Fruit fly (Drosophila melanogaster) whole organism, embryonic: ENCODE data around the gene CG31463.

ENCODE experiments used
- Abd-B ChIP-seq: fragments of 200-800 bp; sonication (Bioruptor generic); optimal IDR thresholded peaks from 2 replicates; lab custom pipeline; 2018; ENCODE audit warnings: missing biosample characterization, mild to moderate bottlenecking, missing genetic modification characterization, moderate library complexity
- C15 ChIP-seq: fragments of 200-800 bp; sonication (Bioruptor generic); IDR thresholded peaks from 3 replicates; pipeline ENCODE4 v1.3.6; 2022; ENCODE audit warnings: missing biosample characterization, missing genetic modification characterization
- CG10366 ChIP-seq: fragments of 200-800 bp; sonication (Bioruptor generic); IDR thresholded peaks from 2 replicates; pipeline ENCODE4 v1.3.6; 2022; ENCODE audit warnings: missing biosample characterization, missing genetic modification characterization
- CG10979 ChIP-seq: fragments of 200-800 bp; sonication (Bioruptor generic); optimal IDR thresholded peaks from 2 replicates; lab custom pipeline; 2018; ENCODE audit warnings: missing biosample characterization, mild to moderate bottlenecking, missing genetic modification characterization, moderate library complexity
- CG11456 ChIP-seq: fragments of 200-800 bp; sonication (Bioruptor generic); IDR thresholded peaks from 3 replicates; pipeline ENCODE4 v1.3.6; 2022; ENCODE audit warnings: missing biosample characterization, missing genetic modification characterization
- CG12071 ChIP-seq: fragments of 200-800 bp; sonication (Bioruptor generic); optimal IDR thresholded peaks from 3 replicates; lab custom pipeline; 2018; ENCODE audit warnings: missing biosample characterization, mild to moderate bottlenecking, missing genetic modification characterization
- CG12155 ChIP-seq: fragments of 200-800 bp; sonication (Bioruptor generic); optimal IDR thresholded peaks from 3 replicates; lab custom pipeline; 2016; ENCODE audit warnings: missing biosample characterization, missing genetic modification characterization
- CG12391 ChIP-seq: fragments of 200-800 bp; sonication (Bioruptor generic); optimal IDR thresholded peaks from 3 replicates; lab custom pipeline; 2018; ENCODE audit warnings: missing biosample characterization, mild to moderate bottlenecking, missing genetic modification characterization, moderate library complexity
- CG15479 ChIP-seq: fragments of 200-800 bp; sonication (Bioruptor generic); optimal IDR thresholded peaks from 3 replicates; lab custom pipeline; 2019; ENCODE audit warnings: missing biosample characterization, mild to moderate bottlenecking, missing genetic modification characterization, moderate library complexity
- CG31224 ChIP-seq: fragments of 200-800 bp; sonication (Bioruptor generic); IDR thresholded peaks from 2 replicates; pipeline ENCODE4 v1.3.6; 2022; ENCODE audit warnings: missing biosample characterization, missing genetic modification characterization
- CG32772 ChIP-seq: fragments of 200-800 bp; sonication (Bioruptor generic); IDR thresholded peaks from 2 replicates; pipeline ENCODE4 v1.3.6; 2022; ENCODE audit warnings: missing biosample characterization, missing genetic modification characterization
- CG4328 ChIP-seq: fragments of 200-800 bp; sonication (Bioruptor generic); optimal IDR thresholded peaks from 3 replicates; lab custom pipeline; 2017; ENCODE audit warnings: missing biosample characterization, missing genetic modification reagents, missing genetic modification characterization
- CG4424 ChIP-seq: fragments of 200-800 bp; sonication (Bioruptor generic); optimal IDR thresholded peaks from 3 replicates; lab custom pipeline; 2016; ENCODE audit warnings: missing biosample characterization, missing genetic modification characterization
- CG6272 ChIP-seq: fragments of 200-800 bp; sonication (Bioruptor generic); IDR thresholded peaks from 2 replicates; pipeline ENCODE4 v1.3.6; 2022; ENCODE audit warnings: missing biosample characterization, missing genetic modification characterization
- CG7745 ChIP-seq: fragments of 200-800 bp; sonication (Bioruptor generic); optimal IDR thresholded peaks from 2 replicates; lab custom pipeline; 2018; ENCODE audit warnings: missing biosample characterization, mild to moderate bottlenecking, missing genetic modification characterization, moderate library complexity
- CG7963 ChIP-seq: fragments of 200-800 bp; sonication (Bioruptor generic); IDR thresholded peaks from 3 replicates; pipeline ENCODE4 v1.3.6; 2022; ENCODE audit warnings: missing biosample characterization, missing genetic modification characterization; ENCODE audit not compliant: partially characterized antibody
- CG8089 ChIP-seq: fragments of 200-800 bp; sonication (Bioruptor generic); optimal IDR thresholded peaks from 3 replicates; lab custom pipeline; 2016; ENCODE audit warnings: missing biosample characterization, missing genetic modification characterization
- CG9817 ChIP-seq: fragments of 200-800 bp; sonication (Bioruptor generic); optimal IDR thresholded peaks from 2 replicates; lab custom pipeline; 2018; ENCODE audit warnings: missing biosample characterization, mild to moderate bottlenecking, missing genetic modification characterization, moderate library complexity
- CHES-1-like ChIP-seq: fragments of 200-800 bp; sonication (Bioruptor generic); optimal IDR thresholded peaks from 2 replicates; lab custom pipeline; 2016; ENCODE audit warnings: missing biosample characterization, missing genetic modification characterization
- CTCF ChIP-seq: fragments of 200-800 bp; sonication (Bioruptor generic); optimal IDR thresholded peaks from 2 replicates; lab custom pipeline; 2017; ENCODE audit warnings: missing biosample characterization, mild to moderate bottlenecking, missing genetic modification characterization, moderate library complexity
- Camta ChIP-seq: fragments of 200-800 bp; sonication (Bioruptor generic); optimal IDR thresholded peaks from 2 replicates; lab custom pipeline; 2016; ENCODE audit warnings: missing biosample characterization, missing genetic modification characterization
- Dp ChIP-seq: fragments of 200-800 bp; sonication (Bioruptor generic); optimal IDR thresholded peaks from 2 replicates; lab custom pipeline; 2018; ENCODE audit warnings: missing biosample characterization, mild to moderate bottlenecking, missing genetic modification characterization, moderate library complexity
- GATAe ChIP-seq: fragments of 200-800 bp; sonication (Bioruptor generic); conservative IDR thresholded peaks from 2 replicates; pipeline ENCODE4 v1.3.6; 2022; ENCODE audit warnings: missing biosample characterization, missing genetic modification characterization
- H2.0 ChIP-seq: fragments of 200-800 bp; sonication (Bioruptor generic); IDR thresholded peaks from 2 replicates; pipeline ENCODE4 v1.3.6; 2022; ENCODE audit warnings: missing biosample characterization, missing genetic modification characterization
- HLH3B ChIP-seq: fragments of 200-800 bp; sonication (Bioruptor generic); IDR thresholded peaks from 2 replicates; pipeline ENCODE4 v1.3.6; 2022; ENCODE audit warnings: missing biosample characterization, missing genetic modification characterization
- Hmr ChIP-seq: fragments of 200-800 bp; sonication (Bioruptor generic); optimal IDR thresholded peaks from 3 replicates; lab custom pipeline; 2017; ENCODE audit warnings: mild to moderate bottlenecking, missing biosample characterization, missing genetic modification reagents, missing genetic modification characterization
- Hr39 ChIP-seq: fragments of >200 bp; optimal IDR thresholded peaks from 2 replicates; lab custom pipeline; 2017
- NC2β ChIP-seq: fragments of 200-800 bp; sonication (Bioruptor generic); optimal IDR thresholded peaks from 2 replicates; lab custom pipeline; 2016; ENCODE audit warnings: missing biosample characterization, missing genetic modification characterization
- Side ChIP-seq: fragments of 200-800 bp; sonication (Bioruptor generic); optimal IDR thresholded peaks from 2 replicates; lab custom pipeline; 2016; ENCODE audit warnings: missing biosample characterization, missing genetic modification characterization
- Sox102F ChIP-seq: fragments of 200-800 bp; sonication (Bioruptor generic); optimal IDR thresholded peaks from 2 replicates; lab custom pipeline; 2018; ENCODE audit warnings: missing biosample characterization, mild to moderate bottlenecking, missing genetic modification characterization, moderate library complexity
- ac ChIP-seq: fragments of 200-800 bp; sonication (Bioruptor generic); optimal IDR thresholded peaks from 3 replicates; lab custom pipeline; 2017; ENCODE audit warnings: missing biosample characterization, mild to moderate bottlenecking, missing genetic modification characterization
- ase ChIP-seq: fragments of 200-800 bp; sonication (Bioruptor generic); IDR thresholded peaks from 3 replicates; pipeline ENCODE4 v1.3.6; 2022; ENCODE audit warnings: missing biosample characterization, missing genetic modification characterization
- disco-r ChIP-seq: fragments of 200-800 bp; sonication (Bioruptor generic); optimal IDR thresholded peaks from 2 replicates; lab custom pipeline; 2016; ENCODE audit warnings: missing biosample characterization, missing genetic modification characterization
- en ChIP-seq: fragments of 200-800 bp; sonication (Bioruptor generic); optimal IDR thresholded peaks from 2 replicates; lab custom pipeline; 2016; ENCODE audit warnings: missing biosample characterization, missing genetic modification characterization
- exex ChIP-seq: fragments of 200-800 bp; sonication (Bioruptor generic); optimal IDR thresholded peaks from 4 replicates; lab custom pipeline; 2018; ENCODE audit warnings: missing biosample characterization, mild to moderate bottlenecking, missing genetic modification characterization, moderate library complexity
- fd102C ChIP-seq: fragments of 200-800 bp; sonication (Bioruptor generic); optimal IDR thresholded peaks from 2 replicates; lab custom pipeline; 2018; ENCODE audit warnings: missing biosample characterization, mild to moderate bottlenecking, missing genetic modification characterization, moderate library complexity
- fd3F ChIP-seq: fragments of 200-800 bp; sonication (Bioruptor generic); optimal IDR thresholded peaks from 2 replicates; lab custom pipeline; 2018; ENCODE audit warnings: missing biosample characterization, mild to moderate bottlenecking, missing genetic modification characterization, moderate library complexity
- hth ChIP-seq: fragments of >200 bp; optimal IDR thresholded peaks from 2 replicates; lab custom pipeline; 2017; ENCODE audit warnings: inconsistent platforms
- ken ChIP-seq: fragments of 200-800 bp; sonication (Bioruptor generic); IDR thresholded peaks from 3 replicates; pipeline ENCODE4 v1.3.6; 2022; ENCODE audit warnings: missing biosample characterization, missing genetic modification characterization
- mam ChIP-seq: fragments of 200-800 bp; sonication (Bioruptor generic); optimal IDR thresholded peaks from 3 replicates; lab custom pipeline; 2016; ENCODE audit warnings: missing biosample characterization, missing genetic modification characterization
- p53 ChIP-seq: fragments of 200-800 bp; sonication (Bioruptor generic); optimal IDR thresholded peaks from 2 replicates; lab custom pipeline; 2016; ENCODE audit warnings: missing biosample characterization, missing genetic modification characterization
- pb ChIP-seq: fragments of 200-800 bp; sonication (Bioruptor generic); optimal IDR thresholded peaks from 3 replicates; lab custom pipeline; 2016; ENCODE audit warnings: missing biosample characterization, missing genetic modification characterization
- scrt ChIP-seq: fragments of 200-800 bp; sonication (Bioruptor generic); optimal IDR thresholded peaks from 2 replicates; lab custom pipeline; 2018; ENCODE audit warnings: missing biosample characterization, mild to moderate bottlenecking, missing genetic modification characterization, moderate library complexity
- sim ChIP-seq: fragments of 200-800 bp; sonication (Bioruptor generic); IDR thresholded peaks from 2 replicates; pipeline ENCODE4 v1.3.6; 2022; ENCODE audit warnings: missing biosample characterization, missing genetic modification characterization
- sug ChIP-seq: fragments of 200-800 bp; optimal IDR thresholded peaks from 2 replicates; lab custom pipeline; 2019; ENCODE audit warnings: missing biosample characterization, mild to moderate bottlenecking, missing genetic modification characterization, moderate library complexity
- tap ChIP-seq: fragments of 200-800 bp; optimal IDR thresholded peaks from 3 replicates; lab custom pipeline; 2019; ENCODE audit warnings: missing biosample characterization, mild to moderate bottlenecking, missing genetic modification characterization, moderate library complexity
- ttk ChIP-seq: fragments of 200-800 bp; sonication (Bioruptor generic); IDR thresholded peaks from 2 replicates; pipeline ENCODE4 v2.1.2; 2022; ENCODE audit warnings: missing biosample characterization, missing genetic modification characterization
- unc-4 ChIP-seq: fragments of 200-800 bp; sonication (Bioruptor generic); IDR thresholded peaks from 2 replicates; pipeline ENCODE4 v1.3.6; 2022; ENCODE audit warnings: missing biosample characterization, missing genetic modification characterization; ENCODE audit not compliant: partially characterized antibody
- usp ChIP-seq: fragments of >200 bp; optimal IDR thresholded peaks from 2 replicates; lab custom pipeline; 2017; ENCODE audit warnings: missing biosample characterization, missing genetic modification characterization
- vvl ChIP-seq: fragments of 200-800 bp; sonication (Bioruptor generic); IDR thresholded peaks from 2 replicates; pipeline ENCODE4 v1.3.6; 2022; ENCODE audit warnings: missing biosample characterization, missing genetic modification characterization
- wor ChIP-seq: fragments of 200-800 bp; sonication (Bioruptor generic); IDR thresholded peaks from 2 replicates; pipeline ENCODE4 v1.3.6; 2022; ENCODE audit warnings: missing biosample characterization, missing genetic modification characterization

CG31463 gene

DNA sequence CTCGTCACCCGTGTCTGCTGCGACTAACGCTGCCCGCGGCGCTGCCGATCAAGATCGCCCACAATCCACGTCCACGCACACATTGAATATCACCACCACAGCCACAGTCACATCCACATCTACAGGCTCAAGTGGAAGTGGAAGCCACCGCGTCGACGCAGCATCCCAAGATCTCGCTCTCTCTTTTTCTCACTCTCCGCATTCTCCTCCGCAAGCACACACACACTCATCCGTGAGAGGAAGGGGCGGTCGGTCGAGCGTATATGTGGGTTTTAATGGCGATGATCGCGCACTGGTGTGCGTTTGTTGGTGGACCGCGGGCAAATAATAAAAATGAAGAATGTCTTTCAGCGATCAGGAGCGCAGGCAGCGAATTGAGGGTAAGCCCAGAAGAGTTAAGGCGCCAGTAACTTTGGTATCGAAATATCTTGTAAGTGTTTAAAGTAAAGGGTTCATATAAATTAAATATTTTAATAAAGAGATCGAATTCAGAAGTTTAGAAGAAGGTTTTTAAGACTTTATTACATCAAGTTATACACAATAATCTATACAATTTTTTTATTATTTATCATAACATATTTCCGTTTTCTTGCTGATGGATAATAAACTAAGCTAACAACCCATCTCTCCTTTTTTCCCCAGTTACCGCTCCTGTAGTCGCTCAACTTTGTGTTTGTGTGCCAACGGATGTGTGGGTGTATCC, 41.8 kb downstream of the CG31463 start, which contains the start of gene Poxm (continued):
- TF ChIP-seq CG7963 (GFP tag; lab: Robert Waterston, UW) (no peak), CG9817 (tag; lab: Kevin White, UChicago) (peak; percentile 87), CG12071 (peak; percentile 23), Hr39 (lab: Kevin White, UChicago) (no peak), CG15479 (GFP tag; lab: Kevin White, UChicago) (no peak), sim (GFP tag; lab: Robert Waterston, UW) (peak; percentile 58; the same call in 1 of the 2 replicates), CG4424 (GFP tag; lab: Kevin White, UChicago) (peak; percentile 95), CG10979 (peak; percentile 96), wor (GFP tag; lab: Robert Waterston, UW) (peak; percentile 82; the same call in 1 of the 2 replicates), ken (peak; percentile 54; the same call in 2 of the 3 replicates), Sox102F (GFP tag; lab: Kevin White, UChicago) (peak; percentile 90), Abd-B (GFP tag; lab: Kevin White, UChicago) (peak; percentile 94), GATAe (GFP tag; lab: Robert Waterston, UW) (no peak), C15 (GFP tag; lab: Robert Waterston, UW) (no peak), H2.0 (GFP tag; lab: Robert Waterston, UW) (peak; percentile 53), HLH3B (GFP tag; lab: Robert Waterston, UW) (peak; percentile 82), hth (peak; percentile 46), ttk (GFP tag; lab: Robert Waterston, UW) (peak; percentile 80), CG7745 (tag; lab: Kevin White, UChicago) (no peak), CTCF (peak; percentile 1), CG4328 (GFP tag; lab: Kevin White, UChicago) (peak; percentile 86), CG12155 (GFP tag; lab: Kevin White, UChicago) (peak; percentile 78), CG12391 (peak; percentile 92), unc-4 (GFP tag; lab: Robert Waterston, UW) (no peak), Dp (GFP tag; lab: Kevin White, UChicago) (no peak), CG31224 (GFP tag; lab: Robert Waterston, UW) (peak; percentile 79), vvl (GFP tag; lab: Robert Waterston, UW) (peak; percentile 89), p53 (GFP tag; lab: Kevin White, UChicago) (no peak), Hmr (GFP tag; lab: Kevin White, UChicago) (peak; percentile 82), CG6272 (peak; percentile 83), CG10366 (GFP tag; lab: Robert Waterston, UW) (peak; percentile 79), CG11456 (GFP tag; lab: Robert Waterston, UW) (peak; percentile 86), NC2β (GFP tag; lab: Kevin White, UChicago) (peak; percentile 29), mam (GFP tag; lab: Kevin White, UChicago) (peak; percentile 60), en (GFP tag; lab: Kevin White, UChicago) (no peak), CG8089 (GFP tag; lab: Kevin White, UChicago) (peak; percentile 32), Camta (peak; percentile 66), ase (peak; percentile 79), exex (peak; percentile 24), fd102C (GFP tag; lab: Kevin White, UChicago) (peak; percentile 1), pb (GFP tag; lab: Kevin White, UChicago) (no peak), sug (tag; lab: Kevin White, UChicago) (peak; percentile 87), ac (GFP tag; lab: Kevin White, UChicago) (peak; percentile 75), disco-r (GFP tag; lab: Kevin White, UChicago) (peak; percentile 3), tap (tag; lab: Kevin White, UChicago) (peak; percentile 78), Side (GFP tag; lab: Kevin White, UChicago) (peak; percentile 54), scrt (GFP tag; lab: Kevin White, UChicago) (peak; percentile 24), CG32772 (GFP tag; lab: Robert Waterston, UW) (peak; percentile 88), CHES-1-like (GFP tag; lab: Kevin White, UChicago) (no peak), fd3F (peak; percentile 75), usp (GFP tag; lab: Kevin White, UChicago) (no peak)
